Fruit fly (Drosophila melanogaster) whole organism, embryonic: ENCODE data around the gene CG17349.

Experiments used
- BtbVII ChIP-seq: fragments of 200-800 bp; sonication (Bioruptor generic); optimal IDR thresholded peaks from 3 replicates; lab custom pipeline; 2017; ENCODE audit warnings: missing biosample characterization, mild to moderate bottlenecking, missing genetic modification characterization
- CG13287 ChIP-seq: fragments of 200-800 bp; sonication (Bioruptor generic); IDR thresholded peaks from 2 replicates; pipeline ENCODE4 v1.3.6; 2022; ENCODE audit warnings: missing biosample characterization, missing genetic modification characterization; ENCODE audit not compliant: partially characterized antibody
- CG1832 ChIP-seq: fragments of 200-800 bp; sonication (Bioruptor generic); optimal IDR thresholded peaks from 2 replicates; lab custom pipeline; 2017; ENCODE audit warnings: missing biosample characterization, mild to moderate bottlenecking, missing genetic modification characterization, inconsistent platforms
- CG30020 ChIP-seq: fragments of 200-800 bp; optimal IDR thresholded peaks from 2 replicates; lab custom pipeline; 2019; ENCODE audit warnings: missing biosample characterization, mild to moderate bottlenecking, missing genetic modification characterization, moderate library complexity
- CG6791 ChIP-seq: fragments of 200-800 bp; sonication (Bioruptor generic); IDR thresholded peaks from 3 replicates; pipeline ENCODE4 v1.3.6; 2022; ENCODE audit warnings: missing biosample characterization, missing genetic modification characterization; ENCODE audit not compliant: partially characterized antibody
- abd-A ChIP-seq: fragments of 200-800 bp; sonication (Bioruptor generic); optimal IDR thresholded peaks from 3 replicates; lab custom pipeline; 2019; ENCODE audit warnings: missing biosample characterization, mild to moderate bottlenecking, missing genetic modification characterization, moderate library complexity
- luna ChIP-seq: fragments of 200-800 bp; sonication (Bioruptor generic); optimal IDR thresholded peaks from 2 replicates; lab custom pipeline; 2016; ENCODE audit warnings: missing biosample characterization, missing genetic modification characterization
- nom ChIP-seq: fragments of 200-800 bp; sonication (Bioruptor generic); optimal IDR thresholded peaks from 2 replicates; lab custom pipeline; 2017; ENCODE audit warnings: missing biosample characterization, missing genetic modification characterization, mild to moderate bottlenecking, moderate library complexity, missing genetic modification reagents
- shn ChIP-seq: fragments of 200-800 bp; sonication (Bioruptor generic); optimal IDR thresholded peaks from 3 replicates; lab custom pipeline; 2016; ENCODE audit warnings: missing biosample characterization, missing genetic modification characterization
- sisA ChIP-seq: fragments of 200-800 bp; sonication (Bioruptor generic); IDR thresholded peaks from 2 replicates; pipeline ENCODE4 v1.3.6; 2022; ENCODE audit warnings: missing biosample characterization, missing genetic modification characterization
- tna ChIP-seq: fragments of 200-800 bp; sonication (Bioruptor generic); IDR thresholded peaks from 2 replicates; pipeline ENCODE4 v1.3.6; 2022; ENCODE audit warnings: missing biosample characterization, missing genetic modification characterization; ENCODE audit not compliant: partially characterized antibody

dm6 chr2L:19415859-19416258 lies 45.6 kb downstream of the CG17349 start:
- TF ChIP-seq luna (GFP tag; lab: Kevin White, UChicago) (no peak), shn (GFP tag; lab: Kevin White, UChicago) (no peak), sisA (GFP tag; lab: Robert Waterston, UW) (no peak), abd-A (no peak), CG13287 (GFP tag; lab: Robert Waterston, UW) (no peak), tna (GFP tag; lab: Robert Waterston, UW) (no peak), nom (GFP tag; lab: Kevin White, UChicago) (no peak), BtbVII (GFP tag; lab: Kevin White, UChicago) (no peak), CG1832 (GFP tag; lab: Kevin White, UChicago) (no peak), CG6791 (GFP tag; lab: Robert Waterston, UW) (no peak), CG30020 (no peak)
